Worm (Caenorhabditis elegans) whole organism, L4/young adult: ENCODE results near the gene emb-4.

ENCODE experiments used
- W03F9.2 ChIP-seq: fragments of 150-350 bp; optimal IDR thresholded peaks from 2 replicates; lab custom pipeline; 2014; ENCODE audit warnings: missing biosample characterization, missing genetic modification characterization
- dao-5 ChIP-seq: sonication (generic microtip); optimal IDR thresholded peaks from 2 replicates; lab custom pipeline; 2016; ENCODE audit warnings: missing genotype, missing genetic modification characterization, moderate library complexity, missing compliant biosample characterization
- him-1 ChIP-seq: sonication (generic microtip); optimal IDR thresholded peaks from 2 replicates; lab custom pipeline; 2016; ENCODE audit warnings: missing genotype, missing genetic modification reagents, missing genetic modification characterization, missing compliant biosample characterization

ce11 chrV:18827374-18827773 is 67.4 kb downstream of the emb-4 start:
- TF ChIP-seq him-1 (tag; lab: Kevin White, UChicago) (no peak), dao-5 (tag; lab: Kevin White, UChicago) (no peak), W03F9.2 (tag; lab: Kevin White, UChicago) (no peak)
